Worm (Caenorhabditis elegans): ENCODE measurements around the gene ZK470.1.
A peak's percentile ranks its signal among the peaks of the same experiment; 100 is the strongest.

The ZK470.1 gene

DNA sequence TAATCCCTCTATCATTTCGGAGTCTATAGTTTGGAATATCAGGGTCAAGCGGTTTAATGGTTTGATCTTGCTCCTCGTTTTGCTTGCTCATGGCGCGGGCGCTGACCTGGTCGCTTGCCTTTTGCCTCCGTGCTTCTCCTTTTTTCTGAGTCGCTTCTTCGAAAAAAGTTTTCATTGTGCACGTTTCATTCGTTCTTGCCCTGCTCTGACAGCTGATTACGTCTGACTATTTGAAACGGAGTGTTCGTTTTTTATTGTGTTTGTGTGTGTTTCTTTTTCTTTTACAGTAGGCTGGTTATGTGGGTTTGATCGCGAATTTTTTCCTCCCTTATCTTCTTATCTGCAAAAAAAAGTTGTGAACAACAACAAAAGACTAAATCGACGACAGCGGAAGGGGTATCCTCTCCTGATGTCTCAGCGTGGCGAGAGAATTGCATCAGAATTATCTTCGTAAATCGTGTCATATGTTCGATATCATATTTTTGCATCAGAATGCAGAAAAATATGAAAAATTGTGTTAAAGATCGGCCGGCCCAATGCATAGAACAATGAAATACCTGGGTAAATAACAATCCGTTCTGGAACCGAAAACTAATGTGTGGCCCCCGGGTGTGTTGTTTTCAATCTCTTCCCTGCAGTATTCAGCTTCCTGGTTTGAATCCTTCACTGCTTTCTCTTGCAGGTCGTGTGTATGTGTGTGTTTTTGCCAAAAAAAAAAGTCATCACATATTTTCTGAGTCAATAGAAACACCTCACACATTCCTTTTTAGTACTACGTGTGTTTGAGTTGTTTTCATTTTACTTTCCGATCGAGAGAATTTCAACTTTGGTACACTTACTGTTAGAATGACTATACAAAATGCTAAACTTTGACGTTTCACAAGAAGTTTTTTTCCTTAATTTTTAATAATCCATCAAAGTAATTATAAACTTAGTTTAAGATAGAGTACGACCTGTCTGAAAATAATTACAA lies 23.6 kb upstream of the ZK470.1 start, which contains the start of gene ZK470.4 (continued):
- TF ChIP-seq ceh-32 (tag; optimal IDR thresholded peaks at IDR 0.05; ENCODE audit: poor library complexity): no peak
- TF ChIP-seq daf-19 (GFP tag; conservative IDR thresholded peaks at IDR 0.05): no peak
- TF ChIP-seq sdz-12 (GFP tag; optimal IDR thresholded peaks at IDR 0.05): no peak
- peak in 1 of 2 experiments; percentile 97 for TF ChIP-seq hif-1 (tag; optimal IDR thresholded peaks at IDR 0.05)
- peak in 1 of 2 experiments; percentile 60 for TF ChIP-seq mdl-1 (tag; optimal IDR thresholded peaks at IDR 0.05)
- no peak for TF ChIP-seq Y75B8A.6 (GFP tag; IDR thresholded peaks at IDR 0.05)
- no peak for TF ChIP-seq F26F4.8 (GFP tag; conservative IDR thresholded peaks at IDR 0.05)
- no peak for TF ChIP-seq nhr-102 (tag; optimal IDR thresholded peaks at IDR 0.05)
- TF ChIP-seq nhr-41 (GFP tag; IDR thresholded peaks at IDR 0.05): no peak
- no peak for TF ChIP-seq Y5F2A.4 (GFP tag; optimal IDR thresholded peaks at IDR 0.05)
- TF ChIP-seq zfp-2 (tag; optimal IDR thresholded peaks at IDR 0.05): no peak
- no peak for TF ChIP-seq madf-9 (GFP tag; conservative IDR thresholded peaks at IDR 0.05)
- peak; percentile 63 for TF ChIP-seq nhr-28 (tag; optimal IDR thresholded peaks at IDR 0.05)
- TF ChIP-seq nhr-111 (GFP tag; optimal IDR thresholded peaks at IDR 0.05): no peak
- TF ChIP-seq ceh-28 (tag; optimal IDR thresholded peaks at IDR 0.05): no peak
- no peak for TF ChIP-seq F10B5.3 (tag; optimal IDR thresholded peaks at IDR 0.05)
- TF ChIP-seq nhr-6 (tag; optimal IDR thresholded peaks at IDR 0.05): no peak
- no peak for TF ChIP-seq aly-2 (tag; optimal IDR thresholded peaks at IDR 0.05)
- no peak for TF ChIP-seq nhr-10 (tag; optimal IDR thresholded peaks at IDR 0.05)
- TF ChIP-seq unc-130 (GFP tag; optimal IDR thresholded peaks at IDR 0.05): no peak
- no peak for TF ChIP-seq lin-38 (GFP tag; IDR thresholded peaks at IDR 0.05)
- TF ChIP-seq ceh-82 (tag; optimal IDR thresholded peaks at IDR 0.05): no peak
- TF ChIP-seq lin-1 (GFP tag; IDR thresholded peaks at IDR 0.05): no peak
- TF ChIP-seq Y105C5A.15 (GFP tag; IDR thresholded peaks at IDR 0.05): no peak
- peak; percentile 55; the same call in 1 of the 2 replicates for TF ChIP-seq snpc-1.2 (GFP tag; IDR thresholded peaks at IDR 0.05)
- no peak for TF ChIP-seq F44E2.7 (GFP tag; IDR thresholded peaks at IDR 0.05)
- TF ChIP-seq vab-7 (GFP tag; IDR thresholded peaks at IDR 0.05): no peak
- no peak for TF ChIP-seq hmg-1.1 (GFP tag; IDR thresholded peaks at IDR 0.05)
- no peak for TF ChIP-seq ztf-7 (tag; optimal IDR thresholded peaks at IDR 0.05)
- no peak for TF ChIP-seq dve-1 (tag; optimal IDR thresholded peaks at IDR 0.05; ENCODE audit: insufficient read depth)
- TF ChIP-seq mep-1 (tag; optimal IDR thresholded peaks at IDR 0.05): no peak
- no peak for TF ChIP-seq unc-39 (tag; optimal IDR thresholded peaks at IDR 0.05)
- TF ChIP-seq egl-43 (GFP tag; IDR thresholded peaks at IDR 0.05): no peak
- no peak for TF ChIP-seq nhr-77 (tag; optimal IDR thresholded peaks at IDR 0.05)
- peak; percentile 35; the same call in 1 of the 2 replicates for TF ChIP-seq dmd-6 (GFP tag; IDR thresholded peaks at IDR 0.05)
- no peak for TF ChIP-seq daf-16 (GFP tag; optimal IDR thresholded peaks at IDR 0.05)
- TF ChIP-seq daf-16 (tag; optimal IDR thresholded peaks at IDR 0.05): peak; percentile 29
- TF ChIP-seq lin-13 (GFP tag; optimal IDR thresholded peaks at IDR 0.05): no peak
- no peak for TF ChIP-seq ctbp-1 (GFP tag; IDR thresholded peaks at IDR 0.05)
- no peak for TF ChIP-seq nhr-237 (tag; optimal IDR thresholded peaks at IDR 0.05)
- no peak for TF ChIP-seq R02D3.7 (tag; optimal IDR thresholded peaks at IDR 0.05)
- TF ChIP-seq ztf-11 (tag; optimal IDR thresholded peaks at IDR 0.05): no peak
- TF ChIP-seq hlh-11 (tag; optimal IDR thresholded peaks at IDR 0.05): peak; percentile 34
- TF ChIP-seq saeg-2 (GFP tag; IDR thresholded peaks at IDR 0.05): no peak
- TF ChIP-seq pha-4 (GFP tag; IDR thresholded peaks at IDR 0.05): peak; percentile 40; the same call in 1 of the 2 replicates
- no peak for TF ChIP-seq pha-4 (tag; optimal IDR thresholded peaks at IDR 0.05)
- TF ChIP-seq ces-1 (GFP tag; optimal IDR thresholded peaks at IDR 0.05): no peak
- TF ChIP-seq nhr-25 (tag; optimal IDR thresholded peaks at IDR 0.05; ENCODE audit: borderline replicate concordance, insufficient read depth): no peak
- TF ChIP-seq tra-1 (GFP tag; IDR thresholded peaks at IDR 0.05): no peak
- TF ChIP-seq zag-1 (tag; optimal IDR thresholded peaks at IDR 0.05): no peak
